Fruit fly (Drosophila melanogaster): ENCODE measurements around the gene Pcyt1.

dm6 chr3L:1578391-1578948, 32.6 kb downstream of the Pcyt1 start:
- no peak for TF ChIP-seq psq (optimal IDR thresholded peaks at IDR 0.05)
- no peak for TF ChIP-seq h (optimal IDR thresholded peaks at IDR 0.05)
- TF ChIP-seq insv (optimal IDR thresholded peaks at IDR 0.05), result no peak
- TF ChIP-seq ttk (optimal IDR thresholded peaks at IDR 0.05), result no peak

All from Kc167 (cell line).